Worm (Caenorhabditis elegans) whole organism, L4/young adult: ENCODE measurements around the gene srw-21.

Source experiments
- W03F9.2 ChIP-seq: fragments of 150-350 bp; optimal IDR thresholded peaks from 2 replicates; lab custom pipeline; 2014; ENCODE audit warnings: missing biosample characterization, missing genetic modification characterization
- dao-5 ChIP-seq: sonication (generic microtip); optimal IDR thresholded peaks from 2 replicates; lab custom pipeline; 2016; ENCODE audit warnings: missing genotype, missing genetic modification characterization, moderate library complexity, missing compliant biosample characterization
- him-1 ChIP-seq: sonication (generic microtip); optimal IDR thresholded peaks from 2 replicates; lab custom pipeline; 2016; ENCODE audit warnings: missing genotype, missing genetic modification reagents, missing genetic modification characterization, missing compliant biosample characterization

DNA sequence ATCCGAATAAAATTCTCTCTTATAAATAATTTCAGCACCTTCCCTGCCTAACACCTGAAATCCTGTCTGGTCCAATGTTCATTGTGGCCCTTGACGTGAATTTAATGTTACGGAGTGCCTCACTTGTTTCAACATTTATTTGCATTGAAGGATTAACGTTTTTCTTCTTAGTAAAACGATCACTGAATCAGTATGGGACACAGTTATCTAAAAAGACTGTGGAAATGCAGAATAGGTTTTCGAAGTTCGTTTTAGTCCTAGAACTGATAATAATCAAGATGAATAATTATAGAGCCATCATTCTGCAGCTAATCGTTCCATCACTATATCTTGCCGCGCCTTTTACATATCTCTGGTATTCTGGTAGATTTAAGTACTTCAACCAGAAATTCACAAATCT, 7.3 kb downstream of the srw-21 start, which contains the start of gene srh-219:
- TF ChIP-seq W03F9.2 (tag; lab: Kevin White, UChicago) (no peak), him-1 (tag; lab: Kevin White, UChicago) (no peak), dao-5 (tag; lab: Kevin White, UChicago) (no peak)
